Fruit fly (Drosophila melanogaster): ENCODE data around the gene CG32264.

Gene CG32264

DNA sequence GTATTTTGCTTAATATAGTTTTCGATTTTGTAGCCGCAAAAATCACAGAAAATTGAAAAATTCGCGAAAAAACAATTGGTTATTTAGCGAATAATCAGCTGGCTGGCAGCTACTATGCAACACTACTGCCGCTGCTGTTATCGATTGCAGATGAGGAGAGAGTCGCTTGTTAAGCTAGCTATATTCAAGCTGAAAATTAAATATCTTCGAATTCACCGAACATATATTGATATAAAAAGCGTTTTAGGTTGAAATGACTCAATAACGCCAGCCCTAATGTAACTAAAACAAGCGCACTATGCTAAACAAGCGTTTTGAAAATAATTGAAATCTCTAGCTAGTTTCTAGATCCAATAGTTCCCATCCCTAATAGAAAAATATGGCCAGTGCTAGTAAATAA lies at the start of gene CG32264, which contains the start of the genes ntc and IntS10:
Gene CG32264, minus strand, starts transcription at position 130 of the 400 bp plus-strand sequence.
Gene ntc, minus strand, starts transcription at position 130 of the 400 bp plus-strand sequence.
Gene IntS10, plus strand, starts transcription at position 381 of the 400 bp plus-strand sequence.
- TF ChIP-seq Sin3A (optimal IDR thresholded peaks at IDR 0.05) (no peak), Myc (optimal IDR thresholded peaks at IDR 0.05) (no peak), psq (optimal IDR thresholded peaks at IDR 0.05) (no peak), h (optimal IDR thresholded peaks at IDR 0.05) (no peak), insv (optimal IDR thresholded peaks at IDR 0.05) (no peak), ttk (optimal IDR thresholded peaks at IDR 0.05) (no peak)

- TF ChIP-seq ttk (optimal IDR thresholded peaks at IDR 0.05) (no peak), h (optimal IDR thresholded peaks at IDR 0.05) (no peak), Myc (optimal IDR thresholded peaks at IDR 0.05) (no peak), insv (optimal IDR thresholded peaks at IDR 0.05) (no peak), psq (optimal IDR thresholded peaks at IDR 0.05) (no peak), Sin3A (optimal IDR thresholded peaks at IDR 0.05) (no peak)
Observed at dm6 chr3L:3856004-3856403, 49.7 kb upstream of the CG32264 start.

- no peak for TF ChIP-seq ttk (optimal IDR thresholded peaks at IDR 0.05)
- no peak for TF ChIP-seq h (optimal IDR thresholded peaks at IDR 0.05)
- TF ChIP-seq insv (optimal IDR thresholded peaks at IDR 0.05), result no peak
- TF ChIP-seq Myc (optimal IDR thresholded peaks at IDR 0.05), result no peak
- TF ChIP-seq Sin3A (optimal IDR thresholded peaks at IDR 0.05), result no peak
- TF ChIP-seq psq (optimal IDR thresholded peaks at IDR 0.05), result no peak
Observed at dm6 chr3L:3855194-3855980, 49.1 kb upstream of the CG32264 start.

- TF ChIP-seq Sin3A (optimal IDR thresholded peaks at IDR 0.05) (no peak), h (optimal IDR thresholded peaks at IDR 0.05) (no peak), ttk (optimal IDR thresholded peaks at IDR 0.05) (no peak), Myc (optimal IDR thresholded peaks at IDR 0.05) (no peak), psq (optimal IDR thresholded peaks at IDR 0.05) (no peak), insv (optimal IDR thresholded peaks at IDR 0.05) (no peak)
Observed at dm6 chr3L:3852842-3853241, 46.6 kb upstream of the CG32264 start.

- TF ChIP-seq h (optimal IDR thresholded peaks at IDR 0.05) (no peak), Myc (optimal IDR thresholded peaks at IDR 0.05) (no peak), psq (optimal IDR thresholded peaks at IDR 0.05) (no peak), insv (optimal IDR thresholded peaks at IDR 0.05) (no peak)
Observed at dm6 chr3L:3851847-3852246, 45.6 kb upstream of the CG32264 start.

DNA sequence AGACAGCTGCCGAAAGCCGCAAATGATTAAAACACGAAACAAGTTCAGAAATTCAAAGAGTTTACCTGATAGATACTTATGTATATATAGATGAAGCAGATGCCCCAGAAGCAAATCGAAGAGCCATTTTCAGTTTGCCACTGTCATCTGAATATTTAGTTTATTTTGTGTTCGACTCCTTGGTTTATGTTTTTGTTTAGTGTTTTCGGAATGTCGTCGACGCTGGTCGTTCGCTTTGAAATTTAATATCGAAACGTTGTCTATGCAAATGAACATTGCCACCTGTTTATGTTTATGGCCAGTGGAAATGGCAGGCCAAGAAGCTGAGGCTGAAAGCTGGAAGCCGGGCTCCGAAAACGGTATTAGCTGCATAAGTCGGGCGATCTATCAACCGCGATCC lies 44.8 kb upstream of the CG32264 start:
- no peak for TF ChIP-seq insv (optimal IDR thresholded peaks at IDR 0.05)
- TF ChIP-seq Sin3A (optimal IDR thresholded peaks at IDR 0.05), result no peak
- TF ChIP-seq psq (optimal IDR thresholded peaks at IDR 0.05), result no peak
- no peak for TF ChIP-seq Myc (optimal IDR thresholded peaks at IDR 0.05)
- no peak for TF ChIP-seq h (optimal IDR thresholded peaks at IDR 0.05)
- TF ChIP-seq ttk (optimal IDR thresholded peaks at IDR 0.05), result no peak

- TF ChIP-seq ttk (optimal IDR thresholded peaks at IDR 0.05) (no peak), h (optimal IDR thresholded peaks at IDR 0.05) (no peak), insv (optimal IDR thresholded peaks at IDR 0.05) (no peak), psq (optimal IDR thresholded peaks at IDR 0.05) (no peak), Myc (optimal IDR thresholded peaks at IDR 0.05) (no peak), Sin3A (optimal IDR thresholded peaks at IDR 0.05) (no peak)
Observed at dm6 chr3L:3850477-3850876, 44.2 kb upstream of the CG32264 start.

- no peak for TF ChIP-seq ttk (optimal IDR thresholded peaks at IDR 0.05)
- TF ChIP-seq Myc (optimal IDR thresholded peaks at IDR 0.05), result no peak
- TF ChIP-seq h (optimal IDR thresholded peaks at IDR 0.05), result no peak
- no peak for TF ChIP-seq insv (optimal IDR thresholded peaks at IDR 0.05)
- TF ChIP-seq Sin3A (optimal IDR thresholded peaks at IDR 0.05), result no peak
- no peak for TF ChIP-seq psq (optimal IDR thresholded peaks at IDR 0.05)
Observed at dm6 chr3L:3849763-3850162, 43.5 kb upstream of the CG32264 start.

- TF ChIP-seq insv (optimal IDR thresholded peaks at IDR 0.05) (no peak), Sin3A (optimal IDR thresholded peaks at IDR 0.05) (no peak), psq (optimal IDR thresholded peaks at IDR 0.05) (no peak), ttk (optimal IDR thresholded peaks at IDR 0.05) (no peak), Myc (optimal IDR thresholded peaks at IDR 0.05) (no peak), h (optimal IDR thresholded peaks at IDR 0.05) (no peak)
Observed at dm6 chr3L:3848687-3849270, 42.5 kb upstream of the CG32264 start.

DNA sequence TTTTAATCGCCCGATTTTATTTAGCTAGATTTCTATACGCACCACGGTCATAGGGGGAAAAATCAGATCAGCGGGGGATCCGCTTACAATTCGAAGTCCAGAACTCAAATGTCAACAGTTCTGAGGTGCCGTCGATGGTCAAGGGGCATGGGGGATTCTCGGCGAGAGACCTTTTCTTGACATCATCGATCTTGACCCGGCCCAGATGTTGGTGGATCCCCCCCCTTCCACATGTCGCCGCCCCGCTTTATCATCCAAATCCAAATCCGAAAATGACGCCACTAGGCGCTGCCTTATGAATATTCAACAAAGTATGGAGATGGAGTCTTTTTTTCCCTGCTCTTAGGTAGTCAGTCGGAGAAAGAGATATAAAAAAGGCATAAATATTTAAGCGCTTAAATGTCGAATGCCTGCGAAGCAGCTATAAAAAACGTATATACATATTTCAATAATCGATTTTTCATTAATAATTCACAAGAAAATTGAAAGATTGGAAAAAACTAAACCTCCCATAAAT lies 41.6 kb upstream of the CG32264 start:
- TF ChIP-seq psq (optimal IDR thresholded peaks at IDR 0.05) (no peak), Sin3A (optimal IDR thresholded peaks at IDR 0.05) (no peak), insv (optimal IDR thresholded peaks at IDR 0.05) (no peak), h (optimal IDR thresholded peaks at IDR 0.05) (no peak), ttk (optimal IDR thresholded peaks at IDR 0.05) (no peak), Myc (optimal IDR thresholded peaks at IDR 0.05) (no peak)

- TF ChIP-seq psq (optimal IDR thresholded peaks at IDR 0.05) (no peak), h (optimal IDR thresholded peaks at IDR 0.05) (no peak), insv (optimal IDR thresholded peaks at IDR 0.05) (no peak), ttk (optimal IDR thresholded peaks at IDR 0.05) (no peak), Myc (optimal IDR thresholded peaks at IDR 0.05) (no peak), Sin3A (optimal IDR thresholded peaks at IDR 0.05) (no peak)
Observed at dm6 chr3L:3845815-3846375, 39.6 kb upstream of the CG32264 start, which contains the start of gene Awh. Gene Awh, plus strand, starts transcription at chr3L:3846206.

Measured in Kc167 (cell line).